Worm (Caenorhabditis elegans) whole organism, L1 larva: ENCODE results near the gene B0507.8.

Source experiments
- F16B12.6 ChIP-seq: fragments of 150-350 bp; optimal IDR thresholded peaks from 2 replicates; lab custom pipeline; 2014; ENCODE audit warnings: missing biosample characterization, missing genetic modification characterization
- alr-1 ChIP-seq: fragments of 200-800 bp; sonication (Bioruptor generic); optimal IDR thresholded peaks from 2 replicates; lab custom pipeline; 2018; ENCODE audit warnings: borderline replicate concordance, mild to moderate bottlenecking, missing genetic modification characterization, missing compliant biosample characterization
- ama-1 ChIP-seq: fragments of 150-350 bp; optimal IDR thresholded peaks from 2 replicates; lab custom pipeline; 2014
- ceh-8 ChIP-seq: fragments of 200-800 bp; sonication (Bioruptor generic); optimal IDR thresholded peaks from 2 replicates; lab custom pipeline; 2018; ENCODE audit warnings: mild to moderate bottlenecking, missing genetic modification characterization, moderate library complexity, missing compliant biosample characterization
- ceh-82 ChIP-seq, 3 experiments: fragments of 150-350 bp in 1 of 3; sonication (generic microtip) in 2 of 3; optimal IDR thresholded peaks; 2 replicates each; lab custom pipeline; 2014 to 2017; ENCODE audit warnings: missing biosample characterization in 3 of 3, missing genetic modification characterization in 3 of 3
- ces-1 ChIP-seq: fragments of 150-350 bp; optimal IDR thresholded peaks from 2 replicates; lab custom pipeline; 2014; ENCODE audit warnings: missing biosample characterization, missing genetic modification reagents, missing genetic modification characterization
- dpl-1 ChIP-seq, 3 experiments: fragments of 150-350 bp in 2 of 3; sonication (generic microtip) in 1 of 3; optimal IDR thresholded peaks; 2 replicates each; lab custom pipeline; 2014 to 2017; ENCODE audit warnings: missing biosample characterization in 3 of 3, missing genetic modification characterization in 3 of 3, missing genetic modification reagents in 3 of 3
- dsc-1 ChIP-seq: sonication (generic microtip); optimal IDR thresholded peaks from 2 replicates; lab custom pipeline; 2016; ENCODE audit warnings: mild to moderate bottlenecking, missing genetic modification characterization, missing compliant biosample characterization
- efl-1 ChIP-seq, 4 experiments: fragments of 150-350 bp; optimal IDR thresholded peaks in 3 of 4; peaks in 1 of 4; 1 replicate in 1 of 4; 2 replicates in 3 of 4; lab custom pipeline; 2014; ENCODE audit warnings: missing biosample characterization in 2 of 4, missing genetic modification characterization in 2 of 4, missing genetic modification reagents in 2 of 4
- efl-3 ChIP-seq: fragments of 200-800 bp; sonication (Bioruptor generic); optimal IDR thresholded peaks from 2 replicates; lab custom pipeline; 2018; ENCODE audit warnings: mild to moderate bottlenecking, missing genetic modification characterization, missing compliant biosample characterization
- egl-13 ChIP-seq: sonication (generic microtip); optimal IDR thresholded peaks from 2 replicates; lab custom pipeline; 2016; ENCODE audit warnings: missing genotype, missing genetic modification reagents, missing genetic modification characterization, missing compliant biosample characterization
- egl-27 ChIP-seq, 2 experiments: fragments of 150-350 bp in 1 of 2; sonication (generic microtip); optimal IDR thresholded peaks; 3 replicates each; lab custom pipeline; 2017 to 2018; ENCODE audit warnings: missing biosample characterization in 2 of 2, missing genetic modification characterization in 2 of 2, missing genetic modification reagents in 2 of 2
- elt-3 ChIP-seq, 6 experiments: fragments of 150-350 bp in 1 of 6; sonication (generic microtip); optimal IDR thresholded peaks; 2 replicates each; lab custom pipeline; 2017 to 2018; ENCODE audit warnings: missing biosample characterization in 6 of 6, missing genetic modification characterization in 6 of 6, inconsistent platforms in 1 of 6
- ets-5 ChIP-seq: fragments of 200-800 bp; sonication (Bioruptor generic); IDR thresholded peaks from 2 replicates; pipeline ENCODE4 v1.3.6; 2022; ENCODE audit warnings: missing genetic modification characterization, missing compliant biosample characterization
- fkh-4 ChIP-seq: sonication (generic microtip); optimal IDR thresholded peaks from 2 replicates; lab custom pipeline; 2016; ENCODE audit warnings: missing compliant biosample characterization, missing genetic modification characterization, borderline replicate concordance
- hlh-4 ChIP-seq: sonication (generic microtip); optimal IDR thresholded peaks from 2 replicates; lab custom pipeline; 2016; ENCODE audit warnings: mild to moderate bottlenecking, missing genetic modification characterization, missing compliant biosample characterization
- isw-1 ChIP-seq: fragments of 200-800 bp; sonication (Bioruptor generic); IDR thresholded peaks from 2 replicates; pipeline ENCODE4 v1.3.6; 2022; ENCODE audit warnings: missing genetic modification characterization, missing compliant biosample characterization
- jun-1 ChIP-seq: fragments of 150-350 bp; optimal IDR thresholded peaks from 2 replicates; lab custom pipeline; 2014; ENCODE audit warnings: missing biosample characterization, missing genetic modification reagents, missing genetic modification characterization
- lin-13 ChIP-seq: fragments of 150-350 bp; optimal IDR thresholded peaks from 2 replicates; lab custom pipeline; 2014; ENCODE audit warnings: missing biosample characterization, missing genetic modification reagents, missing genetic modification characterization
- lin-14 ChIP-seq: fragments of 200-800 bp; sonication (Bioruptor generic); optimal IDR thresholded peaks from 2 replicates; lab custom pipeline; 2018; ENCODE audit warnings: mild to moderate bottlenecking, missing genetic modification characterization, moderate library complexity, missing compliant biosample characterization
- lin-15B ChIP-seq: fragments of 150-350 bp; sonication (generic microtip); optimal IDR thresholded peaks from 3 replicates; lab custom pipeline; 2014; ENCODE audit warnings: missing biosample characterization, missing genetic modification characterization
- lin-35 ChIP-seq, 2 experiments: fragments of 150-350 bp; optimal IDR thresholded peaks; 2 replicates each; lab custom pipeline; 2014; ENCODE audit warnings: missing biosample characterization in 2 of 2, missing genetic modification characterization in 2 of 2, missing genetic modification reagents in 2 of 2
- lin-39 ChIP-seq: fragments of 150-350 bp; optimal IDR thresholded peaks from 2 replicates; lab custom pipeline; 2014; ENCODE audit warnings: missing biosample characterization, missing genetic modification reagents, missing genetic modification characterization
- lir-3 ChIP-seq: sonication (generic microtip); optimal IDR thresholded peaks from 2 replicates; lab custom pipeline; 2016; ENCODE audit warnings: mild to moderate bottlenecking, missing genetic modification characterization, moderate library complexity, missing compliant biosample characterization; ENCODE audit not compliant: poor library complexity
- lsy-2 ChIP-seq, 2 experiments: fragments of 150-350 bp; optimal IDR thresholded peaks; 2 replicates each; lab custom pipeline; 2014; ENCODE audit warnings: missing biosample characterization in 2 of 2, missing genetic modification characterization in 2 of 2
- mdl-1 ChIP-seq, 2 experiments: fragments of 150-350 bp; optimal IDR thresholded peaks; 2 replicates each; lab custom pipeline; 2014 to 2017; ENCODE audit warnings: missing biosample characterization in 2 of 2, missing genetic modification characterization in 2 of 2, inconsistent platforms in 1 of 2
- mep-1 ChIP-seq: fragments of 150-350 bp; optimal IDR thresholded peaks from 2 replicates; lab custom pipeline; 2014; ENCODE audit warnings: missing biosample characterization, missing genetic modification characterization
- nhr-11 ChIP-seq: fragments of 150-350 bp; optimal IDR thresholded peaks from 2 replicates; lab custom pipeline; 2014; ENCODE audit warnings: missing biosample characterization, missing genetic modification characterization
- nhr-12 ChIP-seq: sonication (generic microtip); optimal IDR thresholded peaks from 2 replicates; lab custom pipeline; 2017; ENCODE audit warnings: missing biosample characterization, missing genetic modification characterization
- nhr-19 ChIP-seq: fragments of 200-800 bp; sonication (Bioruptor generic); conservative IDR thresholded peaks from 2 replicates; pipeline ENCODE4 v1.3.6; 2022; ENCODE audit warnings: missing genetic modification characterization, missing compliant biosample characterization
- nhr-20 ChIP-seq: sonication (generic microtip); optimal IDR thresholded peaks from 2 replicates; lab custom pipeline; 2016; ENCODE audit warnings: mild to moderate bottlenecking, missing genetic modification characterization, missing compliant biosample characterization
- nhr-237 ChIP-seq: fragments of 150-350 bp; optimal IDR thresholded peaks from 2 replicates; lab custom pipeline; 2014; ENCODE audit warnings: missing biosample characterization, missing genetic modification characterization
- nhr-28 ChIP-seq: fragments of 150-350 bp; optimal IDR thresholded peaks from 2 replicates; lab custom pipeline; 2014; ENCODE audit warnings: missing biosample characterization, missing genetic modification characterization
- nhr-47 ChIP-seq: sonication (generic microtip); optimal IDR thresholded peaks from 2 replicates; lab custom pipeline; 2016; ENCODE audit warnings: mild to moderate bottlenecking, missing genetic modification characterization, moderate library complexity, missing compliant biosample characterization
- nhr-71 ChIP-seq: sonication (generic microtip); optimal IDR thresholded peaks from 2 replicates; lab custom pipeline; 2016; ENCODE audit warnings: mild to moderate bottlenecking, missing genetic modification characterization, moderate library complexity, missing compliant biosample characterization
- nhr-76 ChIP-seq: sonication (generic microtip); optimal IDR thresholded peaks from 2 replicates; lab custom pipeline; 2017; ENCODE audit warnings: missing biosample characterization, missing genetic modification characterization
- nhr-90 ChIP-seq: sonication (generic microtip); optimal IDR thresholded peaks from 2 replicates; lab custom pipeline; 2016; ENCODE audit warnings: mild to moderate bottlenecking, missing genetic modification characterization, missing compliant biosample characterization; ENCODE audit not compliant: poor library complexity
- pag-3 ChIP-seq: sonication (generic microtip); optimal IDR thresholded peaks from 2 replicates; lab custom pipeline; 2017; ENCODE audit warnings: missing genetic modification characterization, mild to moderate bottlenecking, missing compliant biosample characterization, antibody characterized with exemption, borderline replicate concordance; ENCODE audit not compliant: insufficient read depth
- pqm-1 ChIP-seq: sonication (generic microtip); optimal IDR thresholded peaks from 3 replicates; lab custom pipeline; 2017; ENCODE audit warnings: missing biosample characterization, missing genetic modification characterization
- rnt-1 ChIP-seq: sonication (generic microtip); optimal IDR thresholded peaks from 2 replicates; lab custom pipeline; 2016; ENCODE audit warnings: mild to moderate bottlenecking, missing genetic modification characterization, moderate library complexity, missing compliant biosample characterization
- skn-1 ChIP-seq: fragments of 150-350 bp; optimal IDR thresholded peaks from 2 replicates; lab custom pipeline; 2014; ENCODE audit warnings: missing biosample characterization, missing genetic modification characterization
- snpc-4 ChIP-seq: fragments of 150-350 bp; optimal IDR thresholded peaks from 2 replicates; lab custom pipeline; 2014; ENCODE audit warnings: missing biosample characterization, missing genetic modification characterization
- snu-23 ChIP-seq: sonication (generic microtip); optimal IDR thresholded peaks from 2 replicates; lab custom pipeline; 2016; ENCODE audit warnings: missing genetic modification characterization, missing compliant biosample characterization
- sptf-1 ChIP-seq: fragments of 150-350 bp; optimal IDR thresholded peaks from 2 replicates; lab custom pipeline; 2014; ENCODE audit warnings: missing biosample characterization, missing genetic modification characterization
- swsn-7 ChIP-seq: sonication (generic microtip); optimal IDR thresholded peaks from 2 replicates; lab custom pipeline; 2016; ENCODE audit warnings: missing genetic modification characterization, missing compliant biosample characterization
- tbx-2 ChIP-seq: sonication (generic microtip); optimal IDR thresholded peaks from 2 replicates; lab custom pipeline; 2016; ENCODE audit warnings: missing genetic modification characterization, missing compliant biosample characterization
- tlp-1 ChIP-seq: fragments of 150-350 bp; optimal IDR thresholded peaks from 2 replicates; lab custom pipeline; 2014; ENCODE audit warnings: missing biosample characterization, missing genetic modification characterization
- unc-62 ChIP-seq: fragments of 150-350 bp; optimal IDR thresholded peaks from 2 replicates; lab custom pipeline; 2014; ENCODE audit warnings: missing biosample characterization, missing genetic modification reagents, missing genetic modification characterization
- unc-98 ChIP-seq: fragments of 200-800 bp; sonication (Bioruptor generic); IDR thresholded peaks from 2 replicates; pipeline ENCODE4 v1.3.6; 2022; ENCODE audit warnings: missing genetic modification characterization, missing compliant biosample characterization
- zag-1 ChIP-seq: fragments of 150-350 bp; optimal IDR thresholded peaks from 2 replicates; lab custom pipeline; 2014; ENCODE audit warnings: missing biosample characterization, missing genetic modification characterization
- zip-4 ChIP-seq: fragments of 200-800 bp; sonication (Bioruptor generic); optimal IDR thresholded peaks from 2 replicates; lab custom pipeline; 2018; ENCODE audit warnings: mild to moderate bottlenecking, missing genetic modification characterization, moderate library complexity, missing compliant biosample characterization

B0507.8 gene

DNA sequence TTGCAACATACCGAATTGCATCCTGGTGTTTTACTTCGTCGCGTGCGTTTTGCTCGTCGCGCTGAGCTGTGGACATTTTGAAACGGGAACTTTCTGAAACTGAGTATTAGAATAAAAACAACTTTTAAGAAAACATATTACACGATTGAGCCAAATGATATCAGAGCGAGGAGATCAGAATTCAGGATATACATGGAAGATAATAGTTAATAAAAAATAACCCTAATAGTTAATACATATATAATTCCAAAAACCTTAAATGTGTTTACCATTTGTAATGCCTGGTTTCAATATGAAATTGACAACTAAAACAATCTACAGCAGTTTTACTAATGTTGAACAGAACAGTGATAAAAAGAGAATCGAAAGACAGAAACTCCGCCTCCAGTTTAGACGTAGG is at the start of gene B0507.8:
B0507.8 (minus strand) TSS at position 101 of the 400 bp plus-strand sequence.
- TF ChIP-seq ets-5 (GFP tag; lab: Robert Waterston, UW), result no peak
- TF ChIP-seq pqm-1 (tag; lab: Kevin White, UChicago), result no peak
- TF ChIP-seq zag-1 (tag; lab: Kevin White, UChicago), result no peak
- no peak for TF ChIP-seq dpl-1 (GFP tag; optimal IDR thresholded peaks at IDR 0.05; lab: Kevin White, UChicago)
- no peak for TF ChIP-seq snpc-4 (tag; lab: Kevin White, UChicago)
- no peak for TF ChIP-seq elt-3 (tag; optimal IDR thresholded peaks at IDR 0.05; lab: Kevin White, UChicago)
- TF ChIP-seq lin-15B (tag; lab: Kevin White, UChicago), result no peak
- TF ChIP-seq pag-3, result no peak
- TF ChIP-seq tlp-1 (tag; lab: Kevin White, UChicago), result no peak
- TF ChIP-seq unc-98, result no peak
- TF ChIP-seq isw-1, result no peak
- TF ChIP-seq lir-3, result no peak
- TF ChIP-seq hlh-4, result no peak
- TF ChIP-seq nhr-90, result no peak
- TF ChIP-seq nhr-47 (tag; lab: Kevin White, UChicago), result no peak

ce11 chrV:8805047-8805446 is 42.3 kb upstream of the B0507.8 start:
- peak; percentile 40 for TF ChIP-seq nhr-71
- TF ChIP-seq snpc-4 (tag; lab: Kevin White, UChicago), result no peak
- TF ChIP-seq nhr-11 (tag; lab: Kevin White, UChicago), result no peak
- no peak for TF ChIP-seq skn-1 (tag; lab: Kevin White, UChicago)
- no peak for TF ChIP-seq nhr-12
- TF ChIP-seq lin-14, result peak; percentile 78
- peak; percentile 80 for TF ChIP-seq tbx-2 (tag; lab: Kevin White, UChicago)
- no peak for TF ChIP-seq sptf-1 (tag; lab: Kevin White, UChicago)
- peak; percentile 81 for TF ChIP-seq ces-1
- no peak for TF ChIP-seq nhr-28 (tag; lab: Kevin White, UChicago)

DNA sequence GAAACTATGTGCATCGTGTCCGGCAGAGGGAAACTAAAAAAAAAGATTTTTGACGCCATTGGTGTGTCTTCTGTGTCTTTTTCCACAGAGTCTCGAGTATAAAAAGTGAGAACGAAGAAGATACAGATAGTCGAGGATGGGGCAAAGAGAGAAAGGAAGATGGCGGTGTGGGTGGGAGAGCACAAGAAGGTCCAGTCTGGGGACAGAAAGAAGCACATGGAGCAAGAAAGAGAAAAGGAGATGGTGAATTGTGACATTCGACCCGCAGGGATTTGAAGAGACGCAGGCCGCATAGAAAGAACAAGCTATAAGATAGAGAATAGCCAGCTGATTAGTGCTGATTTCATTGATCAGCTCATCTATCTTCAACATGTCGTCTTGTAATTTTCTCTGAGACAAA is 39.5 kb upstream of the B0507.8 start:
- no peak for TF ChIP-seq jun-1 (tag; lab: Kevin White, UChicago)
- TF ChIP-seq nhr-20, result peak; percentile 47
- TF ChIP-seq lin-39, result peak; percentile 25
- no peak for TF ChIP-seq F16B12.6 (tag; lab: Kevin White, UChicago)
- TF ChIP-seq snu-23 (GFP tag; lab: Kevin White, UChicago), result peak; percentile 27
- no peak for TF ChIP-seq egl-27 (tag; optimal IDR thresholded peaks at IDR 0.05; lab: Kevin White, UChicago)
- no peak for TF ChIP-seq mep-1
- TF ChIP-seq fkh-4 (tag; lab: Kevin White, UChicago), result no peak
- TF ChIP-seq lin-35 (GFP tag; optimal IDR thresholded peaks at IDR 0.05; lab: Kevin White, UChicago), result no peak
- TF ChIP-seq ceh-8 (GFP tag; lab: Kevin White, UChicago), result no peak
- TF ChIP-seq lsy-2 (tag; optimal IDR thresholded peaks at IDR 0.05; lab: Kevin White, UChicago), result peak in 1 of 2 experiments; percentile 8
- no peak for TF ChIP-seq nhr-237 (tag; lab: Kevin White, UChicago)
- TF ChIP-seq nhr-76 (tag; lab: Kevin White, UChicago), result no peak
- no peak for TF ChIP-seq efl-3 (GFP tag; lab: Kevin White, UChicago)
- TF ChIP-seq sptf-1 (tag; lab: Kevin White, UChicago), result no peak
- no peak for TF ChIP-seq ceh-82 (tag; optimal IDR thresholded peaks at IDR 0.05; lab: Kevin White, UChicago)
- TF ChIP-seq dsc-1 (tag; lab: Kevin White, UChicago), result no peak
- peak; percentile 5 for TF ChIP-seq nhr-11 (tag; lab: Kevin White, UChicago)
- TF ChIP-seq alr-1 (tag; lab: Kevin White, UChicago), result no peak
- no peak for TF ChIP-seq egl-13
- TF ChIP-seq zip-4 (GFP tag; lab: Kevin White, UChicago), result no peak
- TF ChIP-seq efl-1 (optimal IDR thresholded peaks at IDR 0.05; lab: Kevin White, UChicago), result peak in 1 of 2 experiments; percentile 3
- no peak for TF ChIP-seq efl-1 (GFP tag; optimal IDR thresholded peaks at IDR 0.05 in 1 of 2; lab: Kevin White, UChicago)
- TF ChIP-seq swsn-7 (tag; lab: Kevin White, UChicago), result peak; percentile 8
- peak; percentile 66 for TF ChIP-seq nhr-71
- TF ChIP-seq rnt-1, result peak; percentile 56
- TF ChIP-seq mdl-1 (tag; optimal IDR thresholded peaks at IDR 0.05; lab: Kevin White, UChicago), result no peak
- TF ChIP-seq ama-1, result no peak
- no peak for TF ChIP-seq lin-13 (GFP tag; lab: Kevin White, UChicago)
- TF ChIP-seq nhr-19, result peak; percentile 47
- no peak for TF ChIP-seq unc-62 (GFP tag; lab: Kevin White, UChicago)
